Worm (Caenorhabditis elegans) whole organism, L4 larva: ENCODE results near the gene T25B6.4.
A peak's percentile ranks its signal among the peaks of the same experiment; 100 is the strongest.

Experiments
- Y48G9A.11 ChIP-seq: fragments of 200-800 bp; sonication (Bioruptor generic); IDR thresholded peaks from 2 replicates; pipeline ENCODE4 v1.3.6; 2022; ENCODE audit warnings: missing genetic modification reagents, missing genetic modification characterization, missing compliant biosample characterization
- aha-1 ChIP-seq: fragments of 150-350 bp; peaks from one replicate; lab custom pipeline; 2014; ENCODE audit warnings: missing biosample characterization, missing genetic modification characterization
- aly-2 ChIP-seq: sonication (generic microtip); optimal IDR thresholded peaks from 2 replicates; lab custom pipeline; 2018; ENCODE audit warnings: missing biosample characterization, missing genetic modification characterization
- ceh-20 ChIP-seq: fragments of 200-800 bp; sonication (Bioruptor generic); IDR thresholded peaks from 2 replicates; pipeline ENCODE4 v1.3.6; 2022; ENCODE audit warnings: missing genetic modification reagents, missing genetic modification characterization, missing compliant biosample characterization
- ceh-32 ChIP-seq: sonication (generic microtip); optimal IDR thresholded peaks from 2 replicates; lab custom pipeline; 2016; ENCODE audit warnings: mild to moderate bottlenecking, missing genetic modification characterization, missing compliant biosample characterization; ENCODE audit not compliant: poor library complexity
- dmd-6 ChIP-seq: fragments of 200-800 bp; sonication (Bioruptor generic); IDR thresholded peaks from 2 replicates; pipeline ENCODE4 v1.3.6; 2022; ENCODE audit warnings: missing genetic modification reagents, missing genetic modification characterization, missing compliant biosample characterization
- dve-1 ChIP-seq: sonication (generic microtip); optimal IDR thresholded peaks from 2 replicates; lab custom pipeline; 2017; ENCODE audit warnings: antibody characterized with exemption, mild to moderate bottlenecking, missing genetic modification characterization, missing compliant biosample characterization; ENCODE audit not compliant: insufficient read depth
- egl-27 ChIP-seq: sonication (generic microtip); optimal IDR thresholded peaks from 3 replicates; lab custom pipeline; 2017; ENCODE audit warnings: missing biosample characterization, missing genetic modification reagents, missing genetic modification characterization
- fkh-10 ChIP-seq: fragments of 150-350 bp; optimal IDR thresholded peaks from 2 replicates; lab custom pipeline; 2014; ENCODE audit warnings: missing biosample characterization, missing genetic modification reagents, missing genetic modification characterization
- gei-8 ChIP-seq: fragments of 200-800 bp; sonication (Bioruptor generic); optimal IDR thresholded peaks from 2 replicates; lab custom pipeline; 2018; ENCODE audit warnings: mild to moderate bottlenecking, missing genetic modification characterization, missing compliant biosample characterization
- hif-1 ChIP-seq, 2 experiments: sonication (generic microtip); optimal IDR thresholded peaks; 2 replicates each; lab custom pipeline; 2016 to 2017; ENCODE audit warnings: missing compliant biosample characterization in 2 of 2, missing genetic modification characterization in 2 of 2, missing genetic modification reagents in 2 of 2, missing genotype in 2 of 2, mild to moderate bottlenecking in 1 of 2
- lin-13 ChIP-seq: fragments of 150-350 bp; optimal IDR thresholded peaks from 2 replicates; lab custom pipeline; 2014; ENCODE audit warnings: missing biosample characterization, missing genetic modification reagents, missing genetic modification characterization
- lin-38 ChIP-seq: fragments of 200-800 bp; sonication (Bioruptor generic); IDR thresholded peaks from 2 replicates; pipeline ENCODE4 v1.3.6; 2022; ENCODE audit warnings: missing genetic modification reagents, missing genetic modification characterization, missing compliant biosample characterization
- lir-3 ChIP-seq: sonication (generic microtip); optimal IDR thresholded peaks from 2 replicates; lab custom pipeline; 2016; ENCODE audit warnings: mild to moderate bottlenecking, missing genetic modification characterization, missing compliant biosample characterization
- lsy-2 ChIP-seq, 2 experiments: fragments of 150-350 bp in 1 of 2; sonication (generic microtip) in 1 of 2; optimal IDR thresholded peaks; 2 replicates each; lab custom pipeline; 2014 to 2017; ENCODE audit warnings: missing biosample characterization in 2 of 2, missing genetic modification characterization in 2 of 2
- madf-9 ChIP-seq: fragments of 200-800 bp; sonication (Bioruptor generic); conservative IDR thresholded peaks from 2 replicates; pipeline ENCODE4 v1.3.6; 2022; ENCODE audit warnings: missing genetic modification reagents, missing genetic modification characterization, missing compliant biosample characterization
- mdt-29 ChIP-seq: fragments of 200-800 bp; sonication (Bioruptor generic); IDR thresholded peaks from 2 replicates; pipeline ENCODE4 v1.3.6; 2022; ENCODE audit warnings: missing genetic modification reagents, missing genetic modification characterization, missing compliant biosample characterization
- mes-2 ChIP-seq: sonication (generic microtip); optimal IDR thresholded peaks from 2 replicates; lab custom pipeline; 2016; ENCODE audit warnings: missing genotype, mild to moderate bottlenecking, missing genetic modification characterization, missing compliant biosample characterization; ENCODE audit not compliant: poor library complexity, severe bottlenecking
- nhr-48 ChIP-seq: sonication (generic microtip); optimal IDR thresholded peaks from 2 replicates; lab custom pipeline; 2016; ENCODE audit warnings: mild to moderate bottlenecking, missing genetic modification characterization, missing compliant biosample characterization
- nhr-6 ChIP-seq: fragments of 150-350 bp; optimal IDR thresholded peaks from 2 replicates; lab custom pipeline; 2014; ENCODE audit warnings: missing biosample characterization, missing genetic modification characterization
- pqm-1 ChIP-seq: sonication (generic microtip); optimal IDR thresholded peaks from 2 replicates; lab custom pipeline; 2017; ENCODE audit warnings: missing biosample characterization, missing genetic modification characterization
- skn-1 ChIP-seq: fragments of 150-350 bp; optimal IDR thresholded peaks from 2 replicates; lab custom pipeline; 2014; ENCODE audit warnings: missing biosample characterization, missing genetic modification characterization
- unc-39 ChIP-seq: sonication (generic microtip); optimal IDR thresholded peaks from 2 replicates; lab custom pipeline; 2017; ENCODE audit warnings: missing biosample characterization, missing genetic modification characterization
- unc-62 ChIP-seq, 3 experiments: fragments of 150-350 bp in 1 of 3; sonication (generic microtip); optimal IDR thresholded peaks in 2 of 3; peaks in 1 of 3; 1 replicate in 1 of 3; 2 replicates in 2 of 3; lab custom pipeline; 2014 to 2017; ENCODE audit warnings: missing biosample characterization in 3 of 3, missing genetic modification characterization in 3 of 3, missing genetic modification reagents in 3 of 3, missing genotype in 1 of 3
- zip-11 ChIP-seq: fragments of 200-800 bp; sonication (Bioruptor generic); IDR thresholded peaks from 2 replicates; pipeline ENCODE4 v1.3.6; 2022; ENCODE audit warnings: missing genetic modification characterization, missing compliant biosample characterization
- ztf-11 ChIP-seq: fragments of 150-350 bp; optimal IDR thresholded peaks from 2 replicates; lab custom pipeline; 2014; ENCODE audit warnings: missing biosample characterization, missing genetic modification characterization

The T25B6.4 gene

DNA sequence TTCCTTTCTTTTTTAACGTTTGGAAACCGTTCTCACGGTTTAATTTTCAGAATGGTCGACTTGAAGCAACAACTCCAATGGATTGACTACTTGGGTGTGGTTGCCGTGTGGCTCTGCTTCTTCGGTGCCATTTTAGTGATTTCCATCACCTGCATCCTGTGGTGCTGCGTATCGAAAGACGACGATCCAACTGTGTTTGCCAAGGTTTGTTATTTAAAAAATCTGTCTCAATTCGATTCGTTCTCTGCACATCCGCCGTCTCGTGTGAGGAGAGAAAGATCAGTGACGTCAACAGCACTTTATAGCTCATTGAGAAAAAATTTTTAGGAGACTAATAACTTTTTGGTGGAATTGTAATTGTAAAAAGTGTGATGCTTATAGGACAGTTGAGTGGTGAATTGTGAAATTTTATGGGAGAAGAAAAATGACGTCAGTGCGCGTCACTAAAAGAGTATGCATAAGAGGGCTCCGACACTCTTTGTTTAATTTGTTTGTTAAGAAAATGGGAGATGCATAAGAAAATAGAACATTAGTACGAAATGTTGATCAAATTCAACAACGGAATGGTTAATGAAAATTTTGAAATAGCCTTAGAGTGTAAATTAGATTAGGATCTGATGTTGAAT, 18.0 kb upstream of the T25B6.4 start, which contains the start of gene C24A3.2:
Gene C24A3.2 (plus strand): TSS at position 51 of the 626 bp plus-strand sequence.
- TF ChIP-seq egl-27 (tag; lab: Kevin White, UChicago), result no peak
- TF ChIP-seq lin-38 (GFP tag; lab: Robert Waterston, UW), result no peak
- no peak for TF ChIP-seq dmd-6 (GFP tag; lab: Robert Waterston, UW)
- TF ChIP-seq ztf-11, result no peak
- peak in 1 of 2 experiments; percentile 39 for TF ChIP-seq lsy-2 (tag; optimal IDR thresholded peaks at IDR 0.05; lab: Kevin White, UChicago)
- TF ChIP-seq lin-13 (GFP tag; lab: Kevin White, UChicago), result no peak
- peak; percentile 92 for TF ChIP-seq aha-1
- no peak for TF ChIP-seq nhr-48 (tag; lab: Kevin White, UChicago)
- TF ChIP-seq nhr-6 (tag; lab: Kevin White, UChicago), result no peak

DNA sequence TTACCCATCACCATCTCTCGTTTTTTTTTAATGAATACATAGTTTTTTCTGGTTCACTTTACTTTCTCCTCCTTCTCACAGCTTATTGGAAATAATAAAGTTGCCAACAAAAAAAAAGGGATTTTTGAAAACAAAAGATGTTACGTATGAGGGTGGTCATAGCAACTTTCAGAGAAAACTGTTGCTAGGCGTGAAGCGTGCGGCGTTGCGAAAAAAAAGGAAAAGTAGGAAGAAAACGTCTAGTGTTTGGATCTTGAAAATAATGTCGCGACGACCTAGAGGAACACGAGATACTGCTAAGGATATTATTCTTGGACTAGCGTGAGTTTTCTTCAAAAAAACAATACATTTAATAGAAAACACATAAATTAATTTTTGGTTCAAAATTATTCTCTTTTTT, 16.7 kb upstream of the T25B6.4 start, which contains the start of gene C24A3.1:
Gene C24A3.1 (plus strand): TSS at position 263 of the 400 bp plus-strand sequence.
- TF ChIP-seq aha-1 (peak; percentile 94), gei-8 (GFP tag; lab: Kevin White, UChicago) (no peak)

DNA sequence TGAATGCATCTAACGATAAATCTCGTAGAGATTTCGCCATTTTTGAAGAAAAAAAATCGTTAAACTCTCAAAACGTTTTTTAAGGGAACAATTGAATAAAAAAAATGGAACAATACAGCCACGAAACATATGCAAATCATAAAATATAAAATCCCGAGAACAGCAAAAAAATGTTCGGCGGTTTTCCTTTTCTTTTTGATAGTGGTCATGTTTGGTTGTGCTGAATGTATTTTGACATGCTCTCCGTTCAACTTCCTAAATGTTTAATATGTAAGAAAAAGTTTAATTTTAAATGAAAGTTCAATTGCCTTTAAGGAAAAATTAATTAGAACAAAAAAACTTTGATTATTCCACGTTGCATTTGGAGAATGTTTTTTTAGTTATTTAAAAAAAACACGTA, 5.1 kb upstream of the T25B6.4 start, which contains the start of gene C24A3.9:
Gene C24A3.9 (minus strand): TSS at position 101 of the 400 bp plus-strand sequence.
- no peak for TF ChIP-seq mdt-29 (GFP tag; lab: Robert Waterston, UW)
- no peak for TF ChIP-seq hif-1 (tag; optimal IDR thresholded peaks at IDR 0.05; lab: Kevin White, UChicago)
- no peak for TF ChIP-seq madf-9
- TF ChIP-seq unc-39 (tag; lab: Kevin White, UChicago), result no peak

DNA sequence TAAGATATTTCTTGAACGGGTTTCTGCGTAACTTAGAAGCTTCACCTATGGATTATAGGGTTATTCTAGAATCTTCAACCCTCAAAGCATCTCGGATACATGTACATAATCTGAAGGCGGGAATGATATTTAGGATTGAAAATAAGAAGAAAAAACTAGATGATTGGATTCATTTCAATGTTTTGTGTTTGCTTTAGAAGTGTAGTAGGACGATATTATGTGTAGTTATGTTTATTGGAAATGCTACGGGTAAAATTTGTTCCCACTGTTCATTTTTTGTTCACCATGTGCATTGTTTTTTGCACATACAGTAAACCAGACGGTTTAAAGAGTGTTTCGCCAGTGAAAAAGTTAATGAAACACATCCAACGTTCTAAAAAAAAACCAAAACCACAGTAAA, 4.0 kb upstream of the T25B6.4 start:
- TF ChIP-seq unc-62 (GFP tag; optimal IDR thresholded peaks at IDR 0.05 in 1 of 2; lab: Kevin White, UChicago), result peak in 1 of 2 experiments; percentile 27
- TF ChIP-seq unc-62 (tag; optimal IDR thresholded peaks at IDR 0.05; lab: Kevin White, UChicago), result no peak
- TF ChIP-seq hif-1 (tag; optimal IDR thresholded peaks at IDR 0.05; lab: Kevin White, UChicago), result no peak
- no peak for TF ChIP-seq pqm-1 (tag; lab: Kevin White, UChicago)
- TF ChIP-seq aha-1, result peak; percentile 92
- no peak for TF ChIP-seq ceh-20
- no peak for TF ChIP-seq dve-1
- TF ChIP-seq ztf-11, result no peak
- no peak for TF ChIP-seq ceh-32 (tag; lab: Kevin White, UChicago)
- no peak for TF ChIP-seq Y48G9A.11

DNA sequence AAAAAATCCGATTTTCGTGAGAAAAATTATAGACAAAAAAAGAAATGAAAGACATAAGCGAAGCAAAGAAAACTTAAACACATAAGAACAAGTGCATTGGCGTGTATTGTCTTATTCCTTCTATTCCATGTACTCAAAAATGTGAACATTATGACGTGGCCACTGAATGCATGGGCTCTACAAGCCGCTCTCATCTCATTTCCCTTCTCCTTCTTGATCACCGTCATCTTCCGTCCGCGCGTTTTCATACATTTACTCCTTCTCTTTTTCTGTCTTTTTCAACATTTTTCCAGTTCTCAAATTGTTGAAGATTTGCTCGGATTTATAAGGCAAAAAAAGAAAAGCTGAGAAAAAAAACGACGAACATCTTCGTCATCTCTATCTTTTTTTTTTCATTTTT, 1.1 kb upstream of the T25B6.4 start:
- TF ChIP-seq lir-3, result no peak
- no peak for TF ChIP-seq zip-11
- no peak for TF ChIP-seq mes-2 (tag; lab: Kevin White, UChicago)
- TF ChIP-seq fkh-10 (GFP tag; lab: Kevin White, UChicago), result peak; percentile 81
- TF ChIP-seq aly-2 (tag; lab: Kevin White, UChicago), result no peak

DNA sequence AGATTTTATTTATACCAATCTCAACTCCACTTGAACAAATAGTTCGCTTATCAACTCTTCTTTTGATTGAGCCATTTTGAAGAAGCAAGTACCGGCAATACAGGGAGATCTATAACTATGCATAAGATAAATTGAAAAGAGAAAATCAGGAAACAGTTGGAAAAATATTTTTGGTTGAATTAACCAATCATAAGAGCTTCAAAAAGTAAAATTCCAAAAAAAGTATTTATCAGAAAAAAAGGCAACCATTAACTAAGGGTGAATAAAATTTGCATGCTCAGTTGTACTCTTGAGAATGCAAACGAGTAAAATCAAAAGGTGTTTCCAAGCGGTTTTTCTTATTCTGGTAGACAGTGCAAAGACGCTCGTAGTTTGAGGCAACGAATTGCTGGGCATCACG, 6.1 kb downstream of the T25B6.4 start, which contains the start of gene T25B6.5:
Gene T25B6.5 (minus strand): TSS at position 101 of the 400 bp plus-strand sequence.
- no peak for TF ChIP-seq ztf-11
- TF ChIP-seq, all 104 proteins: peak for 0

DNA sequence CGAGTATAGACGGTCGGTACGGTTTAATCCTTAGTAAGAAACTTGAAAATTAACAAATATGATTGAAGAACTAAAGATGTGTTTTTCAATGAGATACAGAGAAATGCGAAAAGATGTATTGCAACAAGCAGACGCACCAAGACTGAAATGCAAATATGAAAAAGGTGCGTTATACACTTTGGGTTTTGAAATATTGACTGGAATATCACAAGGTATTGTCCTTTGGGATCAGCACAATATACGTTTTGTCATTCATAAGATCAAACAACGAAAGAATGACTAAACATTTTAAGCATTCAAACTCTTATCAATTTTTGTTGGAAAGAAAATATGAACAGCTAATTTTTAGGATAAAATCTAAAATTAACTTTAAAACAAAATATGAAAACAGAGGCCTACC, 7.3 kb downstream of the T25B6.4 start, which contains the start of gene T25B6.6:
Gene T25B6.6 (minus strand): TSS at position 101 of the 400 bp plus-strand sequence.
- no peak for TF ChIP-seq skn-1 (tag; lab: Kevin White, UChicago)
